Fruit fly (Drosophila melanogaster) Kc167 (cell line): ENCODE data around the gene CG13252.

ENCODE experiments used
- insv ChIP-seq: fragments of >200 bp; optimal IDR thresholded peaks from 3 replicates; lab custom pipeline; 2018; ENCODE audit warnings: missing external identifiers
- ttk ChIP-seq: sonication (Bioruptor generic); optimal IDR thresholded peaks from 2 replicates; lab custom pipeline; 2017; ENCODE audit warnings: missing external identifiers

- TF ChIP-seq ttk = no peak
- TF ChIP-seq insv (lab: Kevin White, UChicago) = no peak
These were observed 42.1 kb upstream of the CG13252 start for dm6 chr3L:20688194-20688785.
